Fruit fly (Drosophila melanogaster) whole organism, wandering third instar larva: ENCODE measurements around the gene CG42268.

Source experiments
- Abd-B ChIP-seq: fragments of >200 bp; optimal IDR thresholded peaks from 2 replicates; lab custom pipeline; 2017; ENCODE audit warnings: missing biosample characterization, missing genetic modification characterization
- CG32264 ChIP-seq: fragments of 200-800 bp; sonication (Bioruptor generic); optimal IDR thresholded peaks from 2 replicates; lab custom pipeline; 2016; ENCODE audit warnings: missing biosample characterization, missing genetic modification characterization
- CG9705 ChIP-seq: fragments of 200-800 bp; sonication (Bioruptor generic); optimal IDR thresholded peaks from 2 replicates; lab custom pipeline; 2018; ENCODE audit warnings: missing biosample characterization, mild to moderate bottlenecking, missing genetic modification characterization
- Dfd ChIP-seq: fragments of >200 bp; optimal IDR thresholded peaks from 2 replicates; lab custom pipeline; 2017; ENCODE audit warnings: missing biosample characterization, missing genetic modification characterization
- Dif ChIP-seq: fragments of 200-275, 200-300 bp; sonication (Bioruptor generic); optimal IDR thresholded peaks from 2 replicates; lab custom pipeline; 2018; ENCODE audit warnings: missing biosample characterization, missing genetic modification characterization; ENCODE audit not compliant: partially characterized antibody
- GATAd ChIP-seq: sonication (Bioruptor generic); optimal IDR thresholded peaks from 2 replicates; lab custom pipeline; 2016; ENCODE audit warnings: missing biosample characterization, missing genetic modification characterization
- HLH106 ChIP-seq: fragments of 200-800 bp; optimal IDR thresholded peaks from 3 replicates; lab custom pipeline; 2019; ENCODE audit warnings: missing biosample characterization, mild to moderate bottlenecking, missing genetic modification characterization, moderate library complexity
- Hr78 ChIP-seq: fragments of >200 bp; optimal IDR thresholded peaks from 2 replicates; lab custom pipeline; 2017; ENCODE audit warnings: missing biosample characterization, missing genetic modification characterization
- Hr83 ChIP-seq: fragments of 200-300 bp; sonication (Bioruptor generic); optimal IDR thresholded peaks from 2 replicates; lab custom pipeline; 2016; ENCODE audit warnings: missing biosample characterization, mild to moderate bottlenecking, missing genetic modification characterization, moderate library complexity; ENCODE audit not compliant: poor library complexity, severe bottlenecking
- Jra ChIP-seq: sonication (Bioruptor generic); optimal IDR thresholded peaks from 2 replicates; lab custom pipeline; 2016; ENCODE audit warnings: missing biosample characterization, missing genetic modification characterization
- Myc ChIP-seq: fragments of >200 bp; optimal IDR thresholded peaks from 2 replicates; lab custom pipeline; 2017
- N ChIP-seq: fragments of >200 bp; optimal IDR thresholded peaks from 2 replicates; lab custom pipeline; 2018; ENCODE audit warnings: missing biosample characterization, missing external identifiers, missing genetic modification characterization
- OdsH ChIP-seq: fragments of 200-800 bp; sonication (Bioruptor generic); optimal IDR thresholded peaks from 2 replicates; lab custom pipeline; 2016; ENCODE audit warnings: missing biosample characterization, mild to moderate bottlenecking, missing genetic modification characterization
- Rel ChIP-seq, 2 experiments: fragments of 200-800 bp; sonication (Bioruptor generic) in 1 of 2; optimal IDR thresholded peaks; 2 replicates in 1 of 2; 3 replicates in 1 of 2; lab custom pipeline; 2016 to 2019; ENCODE audit warnings: mild to moderate bottlenecking in 2 of 2, missing biosample characterization in 2 of 2, missing genetic modification characterization in 2 of 2, moderate library complexity in 1 of 2
- Sp1 ChIP-seq: fragments of 200-800 bp; sonication (Bioruptor generic); optimal IDR thresholded peaks from 3 replicates; lab custom pipeline; 2019; ENCODE audit warnings: missing biosample characterization, mild to moderate bottlenecking, missing genetic modification characterization, moderate library complexity
- Vsx2 ChIP-seq: fragments of 200-300, 225-300 bp; sonication (Bioruptor generic); optimal IDR thresholded peaks from 2 replicates; lab custom pipeline; 2018; ENCODE audit warnings: missing biosample characterization, missing genetic modification characterization; ENCODE audit not compliant: partially characterized antibody
- brk ChIP-seq: fragments of 200-800 bp; sonication (Bioruptor generic); optimal IDR thresholded peaks from 2 replicates; lab custom pipeline; 2016; ENCODE audit warnings: missing biosample characterization, mild to moderate bottlenecking, missing genetic modification characterization
- dl ChIP-seq, 2 experiments: fragments of 175-275, 200-275 bp in 1 of 2; fragments of 200-275 bp in 1 of 2; sonication (Bioruptor generic); optimal IDR thresholded peaks; lab custom pipeline; 2018; ENCODE audit warnings: mild to moderate bottlenecking in 2 of 2, missing biosample characterization in 2 of 2, missing genetic modification characterization in 2 of 2, moderate library complexity in 2 of 2; ENCODE audit not compliant: partially characterized antibody in 2 of 2, insufficient read depth in 1 of 2
- dsf ChIP-seq: sonication (Bioruptor generic); optimal IDR thresholded peaks from 2 replicates; lab custom pipeline; 2016; ENCODE audit warnings: missing biosample characterization, missing genetic modification characterization, borderline replicate concordance
- ey ChIP-seq: fragments of 200-800 bp; sonication (Bioruptor generic); optimal IDR thresholded peaks from 2 replicates; lab custom pipeline; 2016; ENCODE audit warnings: missing biosample characterization, missing genetic modification characterization
- foxo ChIP-seq, 2 experiments: fragments of 200-800 bp; sonication (Bioruptor generic); optimal IDR thresholded peaks; 2 replicates in 1 of 2; 3 replicates in 1 of 2; lab custom pipeline; 2016 to 2017; ENCODE audit warnings: missing biosample characterization in 2 of 2, missing genetic modification characterization in 2 of 2
- fru ChIP-seq: fragments of 200-800 bp; sonication (Bioruptor generic); optimal IDR thresholded peaks from 3 replicates; lab custom pipeline; 2016; ENCODE audit warnings: missing biosample characterization, mild to moderate bottlenecking, missing genetic modification characterization
- h ChIP-seq: fragments of 200-800 bp; sonication (Bioruptor generic); optimal IDR thresholded peaks from 3 replicates; lab custom pipeline; 2016; ENCODE audit warnings: missing biosample characterization, mild to moderate bottlenecking, missing genetic modification characterization
- psq ChIP-seq: fragments of 200-800 bp; sonication (Bioruptor generic); optimal IDR thresholded peaks from 3 replicates; lab custom pipeline; 2017; ENCODE audit warnings: missing biosample characterization, mild to moderate bottlenecking, missing genetic modification characterization, moderate library complexity
- rgr ChIP-seq: fragments of 200-800 bp; sonication (Bioruptor generic); optimal IDR thresholded peaks from 3 replicates; lab custom pipeline; 2016; ENCODE audit warnings: missing biosample characterization, mild to moderate bottlenecking, missing genetic modification characterization
- sv ChIP-seq: fragments of 200-800 bp; sonication (Bioruptor generic); optimal IDR thresholded peaks from 3 replicates; lab custom pipeline; 2016; ENCODE audit warnings: missing biosample characterization, missing genetic modification characterization
- tai ChIP-seq: sonication (Bioruptor generic); optimal IDR thresholded peaks from 2 replicates; lab custom pipeline; 2016; ENCODE audit warnings: missing biosample characterization, missing genetic modification characterization
- usp ChIP-seq: fragments of >200 bp; optimal IDR thresholded peaks from 2 replicates; lab custom pipeline; 2017; ENCODE audit warnings: missing biosample characterization, missing genetic modification characterization
- woc ChIP-seq: sonication (Bioruptor generic); optimal IDR thresholded peaks from 2 replicates; lab custom pipeline; 2016; ENCODE audit warnings: missing biosample characterization, mild to moderate bottlenecking, missing genetic modification characterization

The CG42268 gene

dm6 chr3L:9733563-9733962, 26.6 kb downstream of the CG42268 start, which contains the start of gene CG6749:
CG6749 (minus strand) TSS chr3L:9733807.
- no peak for TF ChIP-seq Jra (GFP tag; lab: Kevin White, UChicago)
- TF ChIP-seq woc (GFP tag; lab: Kevin White, UChicago), result no peak
- no peak for TF ChIP-seq Rel (GFP tag; optimal IDR thresholded peaks at IDR 0.05; lab: Kevin White, UChicago)
- peak; percentile 93 for TF ChIP-seq Rel (tag; optimal IDR thresholded peaks at IDR 0.05; lab: Kevin White, UChicago)
- TF ChIP-seq Dif (GFP tag; lab: Kevin White, UChicago), result peak; percentile 49
- TF ChIP-seq Myc (lab: Kevin White, UChicago), result no peak
- no peak for TF ChIP-seq dl (GFP tag; optimal IDR thresholded peaks at IDR 0.05; lab: Kevin White, UChicago; ENCODE audit: insufficient read depth in 1 of 2, partially characterized antibody in 2 of 2)

dm6 chr3L:9729795-9730421, 30.3 kb downstream of the CG42268 start, which contains the start of gene ATPsynB:
ATPsynB (plus strand) TSS chr3L:9729999.
- peak; percentile 42 for TF ChIP-seq Dif (GFP tag; lab: Kevin White, UChicago)
- TF ChIP-seq Myc (lab: Kevin White, UChicago), result no peak
- TF ChIP-seq CG9705 (GFP tag; lab: Kevin White, UChicago), result no peak
- no peak for TF ChIP-seq Rel (GFP tag; optimal IDR thresholded peaks at IDR 0.05; lab: Kevin White, UChicago)
- TF ChIP-seq Rel (tag; optimal IDR thresholded peaks at IDR 0.05; lab: Kevin White, UChicago), result peak; percentile 46
- no peak for TF ChIP-seq Vsx2 (GFP tag; lab: Kevin White, UChicago)
- TF ChIP-seq dl (GFP tag; optimal IDR thresholded peaks at IDR 0.05; lab: Kevin White, UChicago; ENCODE audit: insufficient read depth in 1 of 2, partially characterized antibody in 2 of 2), result no peak
- TF ChIP-seq usp (GFP tag; lab: Kevin White, UChicago), result no peak

dm6 chr3L:9726707-9727106, 33.5 kb downstream of the CG42268 start, which contains the start of gene Naa60:
Naa60 (plus strand) TSS chr3L:9726895.
- no peak for TF ChIP-seq Rel (GFP tag; optimal IDR thresholded peaks at IDR 0.05; lab: Kevin White, UChicago)
- peak; percentile 62 for TF ChIP-seq Rel (tag; optimal IDR thresholded peaks at IDR 0.05; lab: Kevin White, UChicago)
- peak; percentile 4 for TF ChIP-seq HLH106
- no peak for TF ChIP-seq foxo (GFP tag; optimal IDR thresholded peaks at IDR 0.05; lab: Kevin White, UChicago)

dm6 chr3L:9723108-9723507, 37.1 kb downstream of the CG42268 start, which contains the start of the genes nbs and defl:
nbs (minus strand) TSS chr3L:9723194.
defl (plus strand) TSS chr3L:9723423.
- peak; percentile 56 for TF ChIP-seq sv (GFP tag; lab: Kevin White, UChicago)
- TF ChIP-seq N (GFP tag; lab: Kevin White, UChicago), result no peak
- peak; percentile 80 for TF ChIP-seq rgr
- peak; percentile 67 for TF ChIP-seq CG9705 (GFP tag; lab: Kevin White, UChicago)
- TF ChIP-seq Myc (lab: Kevin White, UChicago), result peak; percentile 27
- TF ChIP-seq usp (GFP tag; lab: Kevin White, UChicago), result no peak
- TF ChIP-seq Rel (GFP tag; optimal IDR thresholded peaks at IDR 0.05; lab: Kevin White, UChicago), result no peak
- TF ChIP-seq Rel (tag; optimal IDR thresholded peaks at IDR 0.05; lab: Kevin White, UChicago), result peak; percentile 49
- no peak for TF ChIP-seq brk (GFP tag; lab: Kevin White, UChicago)
- TF ChIP-seq HLH106, result peak; percentile 85
- no peak for TF ChIP-seq Jra (GFP tag; lab: Kevin White, UChicago)
- TF ChIP-seq ey, result peak; percentile 72
- TF ChIP-seq foxo (GFP tag; optimal IDR thresholded peaks at IDR 0.05; lab: Kevin White, UChicago), result no peak
- TF ChIP-seq woc (GFP tag; lab: Kevin White, UChicago), result no peak
- TF ChIP-seq Vsx2 (GFP tag; lab: Kevin White, UChicago), result no peak
- no peak for TF ChIP-seq Dfd (GFP tag; lab: Kevin White, UChicago)
- TF ChIP-seq dsf (GFP tag; lab: Kevin White, UChicago), result peak; percentile 46
- TF ChIP-seq Dif (GFP tag; lab: Kevin White, UChicago), result no peak
- TF ChIP-seq OdsH (GFP tag; lab: Kevin White, UChicago), result peak; percentile 62
- TF ChIP-seq Sp1 (GFP tag; lab: Kevin White, UChicago), result no peak
- TF ChIP-seq psq (GFP tag; lab: Kevin White, UChicago), result peak; percentile 62

- TF ChIP-seq GATAd (GFP tag; lab: Kevin White, UChicago) (no peak), Myc (lab: Kevin White, UChicago) (no peak), usp (GFP tag; lab: Kevin White, UChicago) (no peak), tai (no peak), CG32264 (GFP tag; lab: Kevin White, UChicago) (no peak), Hr78 (GFP tag; lab: Kevin White, UChicago) (no peak), h (no peak), CG9705 (GFP tag; lab: Kevin White, UChicago) (no peak), Abd-B (no peak), Sp1 (GFP tag; lab: Kevin White, UChicago) (no peak), fru (GFP tag; lab: Kevin White, UChicago) (no peak), Hr83 (GFP tag; lab: Kevin White, UChicago) (no peak), Dif (GFP tag; lab: Kevin White, UChicago) (no peak), dsf (GFP tag; lab: Kevin White, UChicago) (no peak), OdsH (GFP tag; lab: Kevin White, UChicago) (no peak)
- TF ChIP-seq, all 38 proteins: peak for 0
Observed at dm6 chr3L:9720102-9720501, 40.1 kb downstream of the CG42268 start.
